Worm (Caenorhabditis elegans) whole organism, early embryonic: Measurements from ENCODE around the gene Y51H7C.12.

Source experiments
- B0310.2 ChIP-seq: sonication (generic microtip); optimal IDR thresholded peaks from 2 replicates; lab custom pipeline; 2016; ENCODE audit warnings: mild to moderate bottlenecking, missing genetic modification characterization, missing compliant biosample characterization
- F13C5.2 ChIP-seq: sonication (generic microtip); optimal IDR thresholded peaks from 2 replicates; lab custom pipeline; 2017; ENCODE audit warnings: mild to moderate bottlenecking, missing genetic modification characterization, inconsistent platforms, missing compliant biosample characterization
- aly-1 ChIP-seq: sonication (generic microtip); optimal IDR thresholded peaks from 2 replicates; lab custom pipeline; 2016; ENCODE audit warnings: missing genetic modification characterization, missing compliant biosample characterization
- ama-1 ChIP-seq: fragments of 150-350 bp; optimal IDR thresholded peaks from 2 replicates; lab custom pipeline; 2014
- ceh-13 ChIP-seq: fragments of 200-800 bp; sonication (Bioruptor generic); optimal IDR thresholded peaks from 2 replicates; lab custom pipeline; 2018; ENCODE audit warnings: mild to moderate bottlenecking, missing genetic modification characterization, missing compliant biosample characterization
- ceh-36 ChIP-seq: sonication (generic microtip); optimal IDR thresholded peaks from 2 replicates; lab custom pipeline; 2016; ENCODE audit warnings: missing genetic modification characterization, inconsistent platforms, missing compliant biosample characterization
- ets-7 ChIP-seq: sonication (generic microtip); optimal IDR thresholded peaks from 2 replicates; lab custom pipeline; 2016; ENCODE audit warnings: missing genotype, missing genetic modification characterization, missing compliant biosample characterization
- flt-1 ChIP-seq: fragments of 200-800 bp; sonication (Bioruptor generic); IDR thresholded peaks from 2 replicates; pipeline ENCODE4 v1.3.6; 2022; ENCODE audit warnings: missing genetic modification characterization, missing compliant biosample characterization
- hmg-4 ChIP-seq: fragments of 200-800 bp; sonication (Bioruptor generic); optimal IDR thresholded peaks from 2 replicates; lab custom pipeline; 2018; ENCODE audit warnings: mild to moderate bottlenecking, missing genetic modification characterization, missing compliant biosample characterization
- pes-1 ChIP-seq: fragments of 200-800 bp; sonication (Bioruptor generic); IDR thresholded peaks from 2 replicates; pipeline ENCODE4 v1.3.6; 2022; ENCODE audit warnings: missing genetic modification reagents, missing genetic modification characterization, missing compliant biosample characterization
- sea-1 ChIP-seq: fragments of 200-800 bp; sonication (Bioruptor generic); conservative IDR thresholded peaks from 2 replicates; pipeline ENCODE4 v1.3.6; 2022; ENCODE audit warnings: missing genetic modification characterization, missing compliant biosample characterization
- tbx-11 ChIP-seq: fragments of 200-800 bp; sonication (Bioruptor generic); IDR thresholded peaks from 2 replicates; pipeline ENCODE4 v1.3.6; 2022; ENCODE audit warnings: missing genetic modification characterization, missing compliant biosample characterization
- tbx-37 ChIP-seq: fragments of 200-800 bp; sonication (Bioruptor generic); conservative IDR thresholded peaks from 2 replicates; pipeline ENCODE4 v1.3.6; 2022; ENCODE audit warnings: missing genetic modification reagents, missing genetic modification characterization, missing compliant biosample characterization
- tra-4 ChIP-seq: sonication (generic microtip); optimal IDR thresholded peaks from 2 replicates; lab custom pipeline; 2017; ENCODE audit warnings: missing genetic modification characterization, missing compliant biosample characterization

ce11 chrII:1478522-1478921 lies 32.0 kb upstream of the Y51H7C.12 start:
- TF ChIP-seq ama-1 (lab: Kevin White, UChicago) (no peak), aly-1 (no peak), hmg-4 (GFP tag; lab: Kevin White, UChicago) (no peak), ets-7 (tag; lab: Kevin White, UChicago) (no peak), tbx-37 (GFP tag; lab: Robert Waterston, UW) (no peak), sea-1 (GFP tag; lab: Robert Waterston, UW) (no peak), B0310.2 (tag; lab: Kevin White, UChicago) (no peak), tra-4 (tag; lab: Kevin White, UChicago) (no peak), pes-1 (GFP tag; lab: Robert Waterston, UW) (no peak), ceh-13 (GFP tag; lab: Kevin White, UChicago) (no peak), flt-1 (GFP tag; lab: Robert Waterston, UW) (no peak), ceh-36 (tag; lab: Kevin White, UChicago) (no peak), tbx-11 (no peak), F13C5.2 (tag; lab: Kevin White, UChicago) (no peak)
